Worm (Caenorhabditis elegans) whole organism, young adult: ENCODE results near the gene magu-2.

Experiments
- B0035.1 ChIP-seq: sonication (generic microtip); optimal IDR thresholded peaks from 2 replicates; lab custom pipeline; 2016; ENCODE audit warnings: missing genetic modification characterization, mild to moderate bottlenecking, missing compliant biosample characterization, missing genotype, missing genetic modification reagents
- die-1 ChIP-seq: sonication (generic microtip); optimal IDR thresholded peaks from 2 replicates; lab custom pipeline; 2016; ENCODE audit warnings: missing genotype, mild to moderate bottlenecking, missing genetic modification characterization, missing compliant biosample characterization
- lin-26 ChIP-seq: fragments of 200-800 bp; sonication (Bioruptor generic); IDR thresholded peaks from 2 replicates; pipeline ENCODE4 v1.3.6; 2022; ENCODE audit warnings: missing genetic modification reagents, missing genetic modification characterization, missing compliant biosample characterization
- lin-35 ChIP-seq, 3 experiments: fragments of 150-350 bp in 2 of 3; sonication (generic microtip) in 1 of 3; optimal IDR thresholded peaks; 2 replicates each; lab custom pipeline; 2014 to 2018; ENCODE audit warnings: missing biosample characterization in 3 of 3, missing genetic modification characterization in 3 of 3, missing genetic modification reagents in 3 of 3
- nhr-90 ChIP-seq: sonication (generic microtip); optimal IDR thresholded peaks from 2 replicates; lab custom pipeline; 2016; ENCODE audit warnings: missing genotype, mild to moderate bottlenecking, missing genetic modification characterization, missing compliant biosample characterization
- pha-4 ChIP-seq: fragments of 150-350 bp; sonication (generic microtip); optimal IDR thresholded peaks from 2 replicates; lab custom pipeline; 2014; ENCODE audit warnings: missing biosample characterization, missing genetic modification reagents, missing genetic modification characterization
- unc-62 ChIP-seq: fragments of 150-350 bp; optimal IDR thresholded peaks from 2 replicates; lab custom pipeline; 2014; ENCODE audit warnings: missing biosample characterization, missing genetic modification reagents, missing genetic modification characterization

DNA sequence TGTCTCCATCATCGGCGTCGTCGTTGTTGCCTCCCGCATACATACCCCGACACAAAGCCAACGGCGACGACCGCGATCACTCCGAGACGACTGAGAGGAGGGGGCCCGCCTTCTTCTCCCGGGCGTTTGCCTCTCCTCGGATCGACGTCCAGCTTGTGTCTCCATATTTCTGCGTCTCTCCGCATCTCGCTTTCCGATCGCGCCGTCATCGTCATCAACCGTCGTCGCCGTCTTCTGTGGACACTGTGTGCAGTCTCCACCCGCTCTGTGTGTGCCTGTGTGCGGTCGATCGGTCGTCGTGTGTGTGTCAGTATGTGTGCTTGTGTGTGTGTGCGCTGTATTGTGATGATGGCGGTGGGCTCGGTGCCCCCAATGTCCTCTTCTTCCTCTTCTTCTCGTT, 15.3 kb downstream of the magu-2 start:
- no peak for TF ChIP-seq B0035.1
- peak; percentile 39; the same call in 1 of the 2 replicates for TF ChIP-seq lin-26 (GFP tag; lab: Robert Waterston, UW)
- TF ChIP-seq die-1 (tag; lab: Kevin White, UChicago), result no peak
- no peak for TF ChIP-seq unc-62 (GFP tag; lab: Kevin White, UChicago)
- TF ChIP-seq lin-35 (GFP tag; optimal IDR thresholded peaks at IDR 0.05; lab: Kevin White, UChicago), result no peak
- no peak for TF ChIP-seq pha-4 (tag; lab: Kevin White, UChicago)
- no peak for TF ChIP-seq nhr-90 (tag; lab: Kevin White, UChicago)
